In the genomic region with DNA sequence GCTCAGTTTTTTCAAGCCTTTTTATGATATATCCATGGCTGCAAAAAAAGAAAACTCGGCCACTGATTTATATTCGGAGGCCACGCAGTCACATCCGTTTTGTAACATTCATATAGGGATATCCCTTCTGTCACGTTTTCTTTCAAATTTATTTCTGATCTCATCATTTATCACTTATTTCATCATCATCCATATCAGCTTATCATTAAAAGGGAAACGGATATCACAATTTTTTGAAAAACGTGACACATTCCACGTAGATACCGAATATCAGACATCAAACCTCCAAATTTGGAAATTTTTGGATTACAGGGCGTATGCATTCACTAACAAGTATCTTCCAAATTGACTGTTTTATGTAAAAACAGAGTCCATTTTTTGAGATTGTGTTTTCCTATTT, we compare ENCODE assay signal across 1 worm cellular context.
A peak's percentile ranks its signal among the peaks of the same experiment; 100 is the strongest.
TF ChIP-seq lines count a peak whose summit lies in the region.

No protein-coding gene starts in this region.

TF ChIP-seq in whole organism, L2 larva, 48 proteins besides CTCF, POLR2A, EP300 and RAD21 (continued from another document):
- no peak for TF ChIP-seq lin-11 (tag; optimal IDR thresholded peaks at IDR 0.05; lab: Kevin White, UChicago)
- TF ChIP-seq nhr-25 (tag; optimal IDR thresholded peaks at IDR 0.05; lab: Kevin White, UChicago), result peak; percentile 26
- TF ChIP-seq nhr-129 (tag; optimal IDR thresholded peaks at IDR 0.05; lab: Kevin White, UChicago), result peak; percentile 27
- no peak for TF ChIP-seq elt-1 (tag; optimal IDR thresholded peaks at IDR 0.05; lab: Kevin White, UChicago)
- TF ChIP-seq sem-4 (tag; optimal IDR thresholded peaks at IDR 0.05; lab: Kevin White, UChicago), result no peak
- TF ChIP-seq egl-27 (tag; optimal IDR thresholded peaks at IDR 0.05; lab: Kevin White, UChicago), result no peak
- no peak for TF ChIP-seq ztf-1 (GFP tag; conservative IDR thresholded peaks at IDR 0.05; lab: Robert Waterston, UW)
- TF ChIP-seq blmp-1 (tag; optimal IDR thresholded peaks at IDR 0.05; lab: Kevin White, UChicago; ENCODE audit: insufficient read depth), result no peak
TF ChIP-seq in whole organism, L2 larva: peak in this region for 6.
